Fruit fly (Drosophila melanogaster) whole organism, prepupa: Measurements from ENCODE around the gene CG11726.

Source experiments
- Blimp-1 ChIP-seq: fragments of 200-800 bp; sonication (Bioruptor generic); optimal IDR thresholded peaks from 3 replicates; lab custom pipeline; 2017; ENCODE audit warnings: missing biosample characterization, missing genetic modification characterization, mild to moderate bottlenecking, moderate library complexity, missing genetic modification reagents
- CG10631 ChIP-seq: fragments of 200-800 bp; sonication (Bioruptor generic); optimal IDR thresholded peaks from 2 replicates; lab custom pipeline; 2016; ENCODE audit warnings: missing biosample characterization, missing genetic modification characterization
- CG11762 ChIP-seq: fragments of 200-800 bp; sonication (Bioruptor generic); optimal IDR thresholded peaks from 3 replicates; lab custom pipeline; 2016; ENCODE audit warnings: missing biosample characterization, missing genetic modification characterization; ENCODE audit not compliant: insufficient read depth
- CG1621 ChIP-seq: fragments of 200-800 bp; sonication (Bioruptor generic); optimal IDR thresholded peaks from 3 replicates; lab custom pipeline; 2018; ENCODE audit warnings: missing biosample characterization, mild to moderate bottlenecking, missing genetic modification characterization
- CG16779 ChIP-seq: fragments of 200-800 bp; sonication (Bioruptor generic); optimal IDR thresholded peaks from 3 replicates; lab custom pipeline; 2017; ENCODE audit warnings: missing biosample characterization, mild to moderate bottlenecking, missing genetic modification characterization
- CG3032 ChIP-seq: fragments of 200-800 bp; optimal IDR thresholded peaks from 2 replicates; lab custom pipeline; 2019; ENCODE audit warnings: missing biosample characterization, mild to moderate bottlenecking, missing genetic modification characterization, moderate library complexity
- CG31627 ChIP-seq: fragments of 200-800 bp; sonication (Bioruptor generic); optimal IDR thresholded peaks from 3 replicates; lab custom pipeline; 2016; ENCODE audit warnings: missing biosample characterization, missing genetic modification characterization
- CG32006 ChIP-seq: fragments of 200-800 bp; sonication (Bioruptor generic); optimal IDR thresholded peaks from 3 replicates; lab custom pipeline; 2017; ENCODE audit warnings: missing biosample characterization, mild to moderate bottlenecking, missing genetic modification characterization
- CG34406 ChIP-seq: fragments of 200-800 bp; sonication (Bioruptor generic); optimal IDR thresholded peaks from 3 replicates; lab custom pipeline; 2016; ENCODE audit warnings: missing biosample characterization, missing genetic modification characterization
- CG4318 ChIP-seq: fragments of 200-800 bp; sonication (Bioruptor generic); optimal IDR thresholded peaks from 3 replicates; lab custom pipeline; 2017; ENCODE audit warnings: missing biosample characterization, mild to moderate bottlenecking, missing genetic modification characterization
- CG6163 ChIP-seq: fragments of 200-800 bp; sonication (Bioruptor generic); IDR thresholded peaks from 3 replicates; pipeline ENCODE4 v1.3.6; 2022; ENCODE audit warnings: missing biosample characterization, missing genetic modification characterization
- CG6276 ChIP-seq: fragments of 200-800 bp; sonication (Bioruptor generic); optimal IDR thresholded peaks from 2 replicates; lab custom pipeline; 2017; ENCODE audit warnings: missing biosample characterization, mild to moderate bottlenecking, missing genetic modification characterization
- CG6808 ChIP-seq: fragments of 200-800 bp; sonication (Bioruptor generic); optimal IDR thresholded peaks from 3 replicates; lab custom pipeline; 2017; ENCODE audit warnings: missing biosample characterization, missing genetic modification characterization, mild to moderate bottlenecking, moderate library complexity, missing genetic modification reagents
- CG6854 ChIP-seq: fragments of 200-800 bp; sonication (Bioruptor generic); optimal IDR thresholded peaks from 2 replicates; lab custom pipeline; 2017; ENCODE audit warnings: missing biosample characterization, mild to moderate bottlenecking, missing genetic modification characterization
- CG7368 ChIP-seq: fragments of 200-800 bp; sonication (Bioruptor generic); optimal IDR thresholded peaks from 3 replicates; lab custom pipeline; 2016; ENCODE audit warnings: missing biosample characterization, missing genetic modification characterization
- CG8119 ChIP-seq: fragments of 200-800 bp; sonication (Bioruptor generic); IDR thresholded peaks from 3 replicates; pipeline ENCODE4 v1.3.6; 2022; ENCODE audit warnings: missing biosample characterization, missing genetic modification characterization
- CG8632 ChIP-seq: fragments of 200-800 bp; sonication (Bioruptor generic); optimal IDR thresholded peaks from 3 replicates; lab custom pipeline; 2016; ENCODE audit warnings: missing biosample characterization, missing genetic modification characterization
- CG9139 ChIP-seq: fragments of 200-800 bp; sonication (Bioruptor generic); optimal IDR thresholded peaks from 3 replicates; lab custom pipeline; 2017; ENCODE audit warnings: missing biosample characterization, mild to moderate bottlenecking, missing genetic modification characterization
- Eip78C ChIP-seq: fragments of 200-800 bp; sonication (Bioruptor generic); peaks from one replicate; lab custom pipeline; 2016; ENCODE audit warnings: missing biosample characterization, missing genetic modification characterization
- Eip93F ChIP-seq: fragments of 200-800 bp; sonication (Bioruptor generic); optimal IDR thresholded peaks from 2 replicates; lab custom pipeline; 2016; ENCODE audit warnings: missing biosample characterization, mild to moderate bottlenecking, missing genetic modification characterization
- Ets21C ChIP-seq: fragments of 200-800 bp; sonication (Bioruptor generic); optimal IDR thresholded peaks from 3 replicates; lab custom pipeline; 2016; ENCODE audit warnings: missing biosample characterization, missing genetic modification characterization
- Gug ChIP-seq: fragments of 200-800 bp; sonication (Bioruptor generic); IDR thresholded peaks from 2 replicates; pipeline ENCODE4 v1.3.6; 2022; ENCODE audit warnings: missing biosample characterization, missing genetic modification characterization
- Hr38 ChIP-seq: sonication (Bioruptor generic); optimal IDR thresholded peaks from 2 replicates; lab custom pipeline; 2016; ENCODE audit warnings: missing biosample characterization, missing genetic modification characterization
- Hr39 ChIP-seq: fragments of 200-800 bp; sonication (Bioruptor generic); optimal IDR thresholded peaks from 2 replicates; lab custom pipeline; 2016; ENCODE audit warnings: missing biosample characterization, missing genetic modification characterization
- Hr4 ChIP-seq: fragments of 200-800 bp; sonication (Bioruptor generic); optimal IDR thresholded peaks from 3 replicates; lab custom pipeline; 2016; ENCODE audit warnings: missing biosample characterization, missing genetic modification characterization
- Lpt ChIP-seq: fragments of 200-800 bp; sonication (Bioruptor generic); optimal IDR thresholded peaks from 3 replicates; lab custom pipeline; 2016; ENCODE audit warnings: missing biosample characterization, missing genetic modification characterization
- Met ChIP-seq: fragments of 200-800 bp; sonication (Bioruptor generic); optimal IDR thresholded peaks from 3 replicates; lab custom pipeline; 2016; ENCODE audit warnings: missing biosample characterization, missing genetic modification characterization
- Smox ChIP-seq: fragments of 200-800 bp; sonication (Bioruptor generic); optimal IDR thresholded peaks from 3 replicates; lab custom pipeline; 2016; ENCODE audit warnings: missing biosample characterization, missing genetic modification characterization
- Sox102F ChIP-seq: fragments of 200-800 bp; sonication (Bioruptor generic); optimal IDR thresholded peaks from 2 replicates; lab custom pipeline; 2016; ENCODE audit warnings: missing biosample characterization, mild to moderate bottlenecking, missing genetic modification characterization
- Sox14 ChIP-seq: fragments of 200-800 bp; sonication (Bioruptor generic); optimal IDR thresholded peaks from 3 replicates; lab custom pipeline; 2016; ENCODE audit warnings: missing biosample characterization, missing genetic modification characterization
- achi ChIP-seq: fragments of 200-800 bp; sonication (Bioruptor generic); optimal IDR thresholded peaks from 3 replicates; lab custom pipeline; 2016; ENCODE audit warnings: missing biosample characterization, missing genetic modification characterization
- acj6 ChIP-seq: fragments of 200-800 bp; sonication (Bioruptor generic); optimal IDR thresholded peaks from 3 replicates; lab custom pipeline; 2016; ENCODE audit warnings: missing biosample characterization, missing genetic modification characterization
- cyc ChIP-seq: fragments of 200-800 bp; sonication (Bioruptor generic); optimal IDR thresholded peaks from 3 replicates; lab custom pipeline; 2016; ENCODE audit warnings: missing biosample characterization, missing genetic modification characterization
- dsx ChIP-seq: fragments of 200-800 bp; optimal IDR thresholded peaks from 3 replicates; lab custom pipeline; 2019; ENCODE audit warnings: missing biosample characterization, mild to moderate bottlenecking, missing genetic modification characterization, moderate library complexity; ENCODE audit not compliant: poor library complexity, severe bottlenecking
- eg ChIP-seq: fragments of 200-800 bp; sonication (Bioruptor generic); IDR thresholded peaks from 3 replicates; pipeline ENCODE4 v1.3.6; 2022; ENCODE audit warnings: missing biosample characterization, missing genetic modification characterization
- esn ChIP-seq: fragments of 200-800 bp; sonication (Bioruptor generic); optimal IDR thresholded peaks from 2 replicates; lab custom pipeline; 2016; ENCODE audit warnings: missing biosample characterization, mild to moderate bottlenecking, missing genetic modification characterization, moderate library complexity
- fkh ChIP-seq: fragments of 200-800 bp; sonication (Bioruptor generic); optimal IDR thresholded peaks from 3 replicates; lab custom pipeline; 2017; ENCODE audit warnings: missing biosample characterization, mild to moderate bottlenecking, missing genetic modification characterization, moderate library complexity
- net ChIP-seq: fragments of 200-800 bp; sonication (Bioruptor generic); optimal IDR thresholded peaks from 3 replicates; lab custom pipeline; 2016; ENCODE audit warnings: missing biosample characterization, missing genetic modification characterization
- pdm3 ChIP-seq: fragments of 200-800 bp; sonication (Bioruptor generic); optimal IDR thresholded peaks from 3 replicates; lab custom pipeline; 2016; ENCODE audit warnings: missing biosample characterization, missing genetic modification characterization
- salr ChIP-seq, 2 experiments: fragments of 200-800 bp; sonication (Bioruptor generic); optimal IDR thresholded peaks; 3 replicates each; lab custom pipeline; 2016 to 2018; ENCODE audit warnings: missing biosample characterization in 2 of 2, missing genetic modification characterization in 2 of 2, mild to moderate bottlenecking in 1 of 2
- ss ChIP-seq, 2 experiments: fragments of 200-800 bp; sonication (Bioruptor generic); optimal IDR thresholded peaks; 2 replicates in 1 of 2; 3 replicates in 1 of 2; lab custom pipeline; 2017 to 2018; ENCODE audit warnings: mild to moderate bottlenecking in 2 of 2, missing biosample characterization in 2 of 2, missing genetic modification characterization in 2 of 2, moderate library complexity in 1 of 2
- svp ChIP-seq: fragments of 200-800 bp; sonication (Bioruptor generic); peaks from one replicate; lab custom pipeline; 2016; ENCODE audit warnings: missing biosample characterization, missing genetic modification characterization
- topi ChIP-seq: fragments of 200-800 bp; sonication (Bioruptor generic); optimal IDR thresholded peaks from 3 replicates; lab custom pipeline; 2016; ENCODE audit warnings: missing biosample characterization, missing genetic modification characterization
- vri ChIP-seq: fragments of 200-800 bp; sonication (Bioruptor generic); optimal IDR thresholded peaks from 3 replicates; lab custom pipeline; 2016; ENCODE audit warnings: missing biosample characterization, mild to moderate bottlenecking, missing genetic modification characterization

Gene CG11726

DNA sequence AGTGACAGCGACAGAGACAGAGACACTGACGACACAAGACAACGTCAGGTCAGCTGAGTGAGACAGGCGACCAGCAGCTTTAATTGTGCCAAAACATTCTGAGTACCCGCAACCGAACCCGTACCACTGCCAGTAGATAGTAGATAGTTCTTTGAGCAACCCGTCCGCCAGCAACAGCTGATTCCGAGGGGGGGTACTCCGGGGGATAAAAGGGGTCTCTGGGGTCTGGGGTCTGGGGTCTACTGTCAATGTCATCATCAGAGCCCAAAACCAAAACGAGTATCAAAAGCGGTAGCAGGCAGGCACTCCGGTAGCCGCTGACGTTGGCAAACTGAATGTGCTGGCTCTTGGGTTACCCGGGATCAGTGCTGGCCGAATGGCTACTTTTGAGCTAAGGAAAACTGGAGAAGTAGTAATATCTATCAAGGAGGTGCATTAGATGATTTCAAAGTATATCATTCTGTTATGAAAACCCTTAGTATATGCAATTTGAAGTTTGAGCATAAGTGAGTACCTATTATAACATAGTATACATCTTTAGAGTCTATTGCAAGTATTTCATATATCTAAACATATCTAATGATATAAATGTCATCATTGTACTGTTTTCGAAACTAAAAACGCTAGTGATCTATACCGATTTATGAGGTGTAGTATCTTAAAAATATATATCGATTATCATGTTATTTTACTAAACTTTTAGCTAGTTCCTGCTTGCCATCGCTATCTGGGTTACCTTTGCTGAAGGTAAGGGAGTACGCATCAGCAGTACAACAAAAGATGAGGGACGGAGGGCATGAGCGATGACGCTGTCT is 13.2 kb upstream of the CG11726 start (continued):
- peak; percentile 31 for TF ChIP-seq esn (GFP tag; lab: Kevin White, UChicago)
- no peak for TF ChIP-seq Sox102F (GFP tag; lab: Kevin White, UChicago)
- TF ChIP-seq eg (GFP tag; lab: Robert Waterston, UW), result no peak
- no peak for TF ChIP-seq cyc (GFP tag; lab: Kevin White, UChicago)
- no peak for TF ChIP-seq salr (GFP tag; optimal IDR thresholded peaks at IDR 0.05; lab: Kevin White, UChicago)
- no peak for TF ChIP-seq achi (GFP tag; lab: Kevin White, UChicago)
- TF ChIP-seq CG32006 (GFP tag; lab: Kevin White, UChicago), result no peak
- TF ChIP-seq CG6808 (GFP tag; lab: Kevin White, UChicago), result no peak
- peak; percentile 62 for TF ChIP-seq svp (GFP tag; lab: Kevin White, UChicago)

DNA sequence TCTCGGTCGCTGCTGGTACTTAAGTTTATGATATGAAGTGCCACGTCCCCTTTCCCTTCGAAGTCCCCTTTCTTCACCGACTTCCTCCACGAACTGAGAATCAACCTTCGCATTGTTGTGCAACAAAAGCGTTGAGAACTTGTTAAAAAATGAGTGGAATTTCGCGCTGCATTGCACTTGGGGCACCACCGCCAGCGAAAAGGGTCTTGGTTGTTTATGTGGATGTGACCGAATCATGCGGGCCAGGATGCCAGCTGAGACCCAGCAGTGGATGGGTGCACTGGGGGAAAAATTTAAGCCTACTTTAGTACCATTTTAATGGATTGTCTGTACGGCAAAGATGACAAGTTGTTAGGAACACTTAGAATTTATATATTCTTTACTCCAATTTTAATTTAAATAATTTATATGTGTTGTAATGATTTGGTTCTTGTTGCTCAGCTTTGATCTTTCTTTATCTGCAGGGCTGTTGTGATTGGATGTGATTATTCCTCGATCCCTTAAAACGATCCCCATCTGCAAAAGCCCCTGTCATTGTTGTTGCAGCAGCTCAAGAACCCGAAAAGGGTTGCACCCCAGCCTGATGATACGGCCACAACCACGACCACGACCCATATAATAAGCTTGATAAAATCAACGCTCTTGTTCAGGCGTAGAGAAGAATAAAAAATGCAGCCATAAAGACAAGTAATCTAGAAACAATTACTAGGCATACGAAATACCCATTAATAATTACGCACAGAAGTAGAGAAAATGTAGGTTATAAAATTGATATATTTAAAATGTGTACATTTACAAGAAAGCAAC is 12.3 kb upstream of the CG11726 start:
- TF ChIP-seq CG31627 (GFP tag; lab: Kevin White, UChicago) (peak; percentile 49), CG3032 (tag; lab: Kevin White, UChicago) (peak; percentile 12), CG9139 (GFP tag; lab: Kevin White, UChicago) (peak; percentile 20), CG10631 (GFP tag; lab: Kevin White, UChicago) (peak; percentile 7), achi (GFP tag; lab: Kevin White, UChicago) (peak; percentile 23), CG4318 (GFP tag; lab: Kevin White, UChicago) (no peak), Hr38 (GFP tag; lab: Kevin White, UChicago) (no peak), fkh (GFP tag; lab: Kevin White, UChicago) (no peak), CG11762 (no peak), CG6808 (GFP tag; lab: Kevin White, UChicago) (peak; percentile 1), cyc (GFP tag; lab: Kevin White, UChicago) (peak; percentile 42), Eip78C (GFP tag; lab: Kevin White, UChicago) (peak; percentile 91), ss (GFP tag; optimal IDR thresholded peaks at IDR 0.05; lab: Kevin White, UChicago) (no peak), Smox (GFP tag; lab: Kevin White, UChicago) (peak; percentile 49), CG32006 (GFP tag; lab: Kevin White, UChicago) (no peak), pdm3 (GFP tag; lab: Kevin White, UChicago) (peak; percentile 4), CG1621 (tag; lab: Kevin White, UChicago) (peak; percentile 4), Hr39 (peak; percentile 40), CG7368 (GFP tag; lab: Kevin White, UChicago) (no peak), eg (GFP tag; lab: Robert Waterston, UW) (no peak), esn (GFP tag; lab: Kevin White, UChicago) (peak; percentile 43), net (peak; percentile 15), Ets21C (GFP tag; lab: Kevin White, UChicago) (no peak), CG8632 (GFP tag; lab: Kevin White, UChicago) (no peak), vri (GFP tag; lab: Kevin White, UChicago) (peak; percentile 43), Eip93F (GFP tag; lab: Kevin White, UChicago) (peak; percentile 20), CG6854 (GFP tag; lab: Kevin White, UChicago) (peak; percentile 28), CG6276 (GFP tag; lab: Kevin White, UChicago) (no peak), Gug (GFP tag; lab: Robert Waterston, UW) (no peak), CG34406 (GFP tag; lab: Kevin White, UChicago) (peak; percentile 39), CG8119 (GFP tag; lab: Robert Waterston, UW) (peak; percentile 18; the same call in 1 of the 3 replicates), svp (GFP tag; lab: Kevin White, UChicago) (peak; percentile 81), Sox14 (GFP tag; lab: Kevin White, UChicago) (peak; percentile 26), CG16779 (tag; lab: Kevin White, UChicago) (peak; percentile 2), Blimp-1 (GFP tag; lab: Kevin White, UChicago) (no peak), Lpt (no peak), acj6 (GFP tag; lab: Kevin White, UChicago) (peak; percentile 56), topi (peak; percentile 31), dsx (GFP tag; lab: Kevin White, UChicago) (peak; percentile 62), salr (GFP tag; optimal IDR thresholded peaks at IDR 0.05; lab: Kevin White, UChicago) (peak in 1 of 2 experiments; percentile 36), CG6163 (GFP tag; lab: Robert Waterston, UW) (peak; percentile 72; the same call in 2 of the 3 replicates), Hr4 (GFP tag; lab: Kevin White, UChicago) (no peak), Met (GFP tag; lab: Kevin White, UChicago) (peak; percentile 56)
